Worm (Caenorhabditis elegans) whole organism, L4 larva: Measurements from ENCODE around the gene eif-3.D.

Experiments used
- dpl-1 ChIP-seq: fragments of 150-350 bp; optimal IDR thresholded peaks from 2 replicates; lab custom pipeline; 2014; ENCODE audit warnings: missing biosample characterization, missing genetic modification reagents, missing genetic modification characterization
- gei-8 ChIP-seq: fragments of 200-800 bp; sonication (Bioruptor generic); optimal IDR thresholded peaks from 2 replicates; lab custom pipeline; 2018; ENCODE audit warnings: mild to moderate bottlenecking, missing genetic modification characterization, missing compliant biosample characterization
- saeg-2 ChIP-seq: fragments of 200-800 bp; sonication (Bioruptor generic); IDR thresholded peaks from 2 replicates; pipeline ENCODE4 v1.3.6; 2022; ENCODE audit warnings: missing genetic modification reagents, missing genetic modification characterization, missing compliant biosample characterization
- tra-1 ChIP-seq: fragments of 200-800 bp; sonication (Bioruptor generic); IDR thresholded peaks from 2 replicates; pipeline ENCODE4 v1.3.6; 2022; ENCODE audit warnings: missing genetic modification reagents, missing genetic modification characterization, missing compliant biosample characterization
- zip-11 ChIP-seq: fragments of 200-800 bp; sonication (Bioruptor generic); IDR thresholded peaks from 2 replicates; pipeline ENCODE4 v1.3.6; 2022; ENCODE audit warnings: missing genetic modification characterization, missing compliant biosample characterization

DNA sequence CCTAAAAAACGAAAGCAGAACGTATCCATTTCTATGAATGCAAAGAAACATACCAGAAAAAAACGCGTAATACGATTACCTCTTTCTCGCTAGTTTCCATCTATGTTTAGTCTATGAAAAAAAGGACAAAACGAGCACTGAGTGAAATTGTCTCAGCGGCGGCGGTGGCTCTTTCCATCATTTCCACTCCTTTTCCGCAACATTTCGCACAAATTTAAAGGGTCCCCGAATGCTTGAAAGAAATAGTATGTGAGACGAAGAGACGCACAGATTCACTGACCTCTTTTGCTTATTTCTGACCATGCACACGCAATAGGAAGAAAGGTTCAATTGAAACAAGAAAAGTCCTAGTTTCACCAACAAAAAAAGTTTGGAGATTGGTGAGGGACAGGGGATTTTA lies 25.1 kb downstream of the eif-3.D start:
- no peak for TF ChIP-seq saeg-2
- TF ChIP-seq tra-1 (GFP tag; lab: Robert Waterston, UW) = no peak
- no peak for TF ChIP-seq gei-8 (GFP tag; lab: Kevin White, UChicago)
- no peak for TF ChIP-seq dpl-1
- no peak for TF ChIP-seq zip-11 (GFP tag; lab: Robert Waterston, UW)
